Worm (Caenorhabditis elegans): ENCODE results near the gene Y116F11B.6.

- TF ChIP-seq him-1 (tag; optimal IDR thresholded peaks at IDR 0.05) = no peak
- TF ChIP-seq W03F9.2 (tag; optimal IDR thresholded peaks at IDR 0.05) = no peak
Observed at ce11 chrV:19805548-19805947, 40.2 kb downstream of the Y116F11B.6 start.

Measured in whole organism, L4/young adult.